Worm (Caenorhabditis elegans): Measurements from ENCODE around the gene C33B4.5.

DNA sequence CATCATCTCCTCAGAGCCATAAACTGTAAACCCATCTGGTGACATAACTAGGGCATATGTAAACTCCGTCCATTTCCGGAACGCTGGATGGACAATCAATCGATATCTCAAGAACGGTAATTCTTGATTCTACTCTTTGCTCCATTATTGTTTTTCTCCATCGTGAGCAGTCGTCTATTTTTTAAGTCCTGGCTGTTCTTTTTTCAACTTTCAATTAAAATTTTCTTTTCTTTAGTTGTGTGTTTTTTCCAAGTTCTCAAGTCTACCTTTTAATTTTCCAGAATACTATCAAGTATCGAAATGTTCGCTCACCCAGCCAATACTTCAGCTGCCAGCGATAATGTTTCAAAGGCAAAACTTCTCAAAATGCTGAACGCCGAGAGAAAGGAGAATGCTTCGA, 50.8 kb downstream of the C33B4.5 start, which contains the start of gene C05D12.5:
- no peak for TF ChIP-seq efl-3 (GFP tag; optimal IDR thresholded peaks at IDR 0.05)
- TF ChIP-seq sptf-1 (tag; optimal IDR thresholded peaks at IDR 0.05) = no peak
- TF ChIP-seq efl-1 (optimal IDR thresholded peaks at IDR 0.05) = no peak
- no peak for TF ChIP-seq efl-1 (GFP tag; optimal IDR thresholded peaks at IDR 0.05 in 1 of 2)
- TF ChIP-seq jun-1 (tag; optimal IDR thresholded peaks at IDR 0.05) = no peak
- TF ChIP-seq nhr-12 (tag; optimal IDR thresholded peaks at IDR 0.05) = no peak
- TF ChIP-seq ceh-90 (tag; optimal IDR thresholded peaks at IDR 0.05) = no peak
- TF ChIP-seq ztf-11 (tag; optimal IDR thresholded peaks at IDR 0.05) = no peak
- TF ChIP-seq ama-1 (optimal IDR thresholded peaks at IDR 0.05) = no peak
- TF ChIP-seq hpl-2 (GFP tag; optimal IDR thresholded peaks at IDR 0.05) = no peak
